Worm (Caenorhabditis elegans) whole organism, late embryonic: ENCODE data around the gene Y54G2A.12.

Experiments
- C38D4.7 ChIP-seq: fragments of 200-800 bp; sonication (Bioruptor generic); optimal IDR thresholded peaks from 2 replicates; lab custom pipeline; 2018; ENCODE audit warnings: mild to moderate bottlenecking, missing genetic modification characterization, moderate library complexity, missing compliant biosample characterization
- F13H6.1 ChIP-seq: sonication (generic microtip); optimal IDR thresholded peaks from 2 replicates; lab custom pipeline; 2016; ENCODE audit warnings: missing genetic modification characterization, missing compliant biosample characterization
- K02D7.2 ChIP-seq: sonication (generic microtip); optimal IDR thresholded peaks from 2 replicates; lab custom pipeline; 2017; ENCODE audit warnings: mild to moderate bottlenecking, missing genetic modification characterization, missing compliant biosample characterization
- K09A11.1 ChIP-seq: sonication (generic microtip); optimal IDR thresholded peaks from 2 replicates; lab custom pipeline; 2017; ENCODE audit warnings: antibody characterized with exemption, mild to moderate bottlenecking, missing genetic modification characterization, missing compliant biosample characterization; ENCODE audit not compliant: insufficient read depth
- T23F11.4 ChIP-seq: fragments of 200-800 bp; sonication (Bioruptor generic); optimal IDR thresholded peaks from 2 replicates; lab custom pipeline; 2018; ENCODE audit warnings: mild to moderate bottlenecking, missing genetic modification characterization, missing compliant biosample characterization
- Y22D7AL.16 ChIP-seq: sonication (generic microtip); optimal IDR thresholded peaks from 2 replicates; lab custom pipeline; 2016; ENCODE audit warnings: missing genetic modification characterization, missing compliant biosample characterization
- ahr-1 ChIP-seq: sonication (generic microtip); optimal IDR thresholded peaks from 2 replicates; lab custom pipeline; 2016; ENCODE audit warnings: missing genetic modification characterization, missing compliant biosample characterization
- ama-1 ChIP-seq: fragments of 150-350 bp; optimal IDR thresholded peaks from 2 replicates; lab custom pipeline; 2014
- ceh-14 ChIP-seq: sonication (generic microtip); optimal IDR thresholded peaks from 2 replicates; lab custom pipeline; 2016; ENCODE audit warnings: missing genotype, missing genetic modification characterization, missing compliant biosample characterization
- ceh-18 ChIP-seq: sonication (generic microtip); optimal IDR thresholded peaks from 2 replicates; lab custom pipeline; 2016; ENCODE audit warnings: missing genetic modification characterization, missing compliant biosample characterization
- ceh-22 ChIP-seq: sonication (generic microtip); optimal IDR thresholded peaks from 2 replicates; lab custom pipeline; 2017; ENCODE audit warnings: missing biosample characterization, missing genetic modification characterization
- ceh-31 ChIP-seq: sonication (generic microtip); optimal IDR thresholded peaks from 2 replicates; lab custom pipeline; 2016; ENCODE audit warnings: missing genetic modification characterization, missing compliant biosample characterization
- ceh-34 ChIP-seq: sonication (generic microtip); optimal IDR thresholded peaks from 2 replicates; lab custom pipeline; 2016; ENCODE audit warnings: mild to moderate bottlenecking, missing genetic modification characterization, missing compliant biosample characterization
- ceh-48 ChIP-seq: sonication (generic microtip); optimal IDR thresholded peaks from 2 replicates; lab custom pipeline; 2016; ENCODE audit warnings: missing genetic modification characterization, inconsistent platforms, missing compliant biosample characterization
- ceh-6 ChIP-seq: fragments of 200-800 bp; sonication (Bioruptor generic); optimal IDR thresholded peaks from 2 replicates; lab custom pipeline; 2018; ENCODE audit warnings: mild to moderate bottlenecking, missing genetic modification characterization, missing compliant biosample characterization
- che-1 ChIP-seq: sonication (generic microtip); optimal IDR thresholded peaks from 2 replicates; lab custom pipeline; 2016; ENCODE audit warnings: mild to moderate bottlenecking, missing genetic modification characterization, missing compliant biosample characterization
- dve-1 ChIP-seq: sonication (generic microtip); optimal IDR thresholded peaks from 2 replicates; lab custom pipeline; 2017; ENCODE audit warnings: antibody characterized with exemption, mild to moderate bottlenecking, missing genetic modification characterization, missing compliant biosample characterization
- elt-2 ChIP-seq: sonication (generic microtip); optimal IDR thresholded peaks from 2 replicates; lab custom pipeline; 2016; ENCODE audit warnings: missing genetic modification reagents, missing genetic modification characterization, missing compliant biosample characterization
- elt-4 ChIP-seq: sonication (generic microtip); optimal IDR thresholded peaks from 2 replicates; lab custom pipeline; 2016; ENCODE audit warnings: missing genetic modification characterization, missing compliant biosample characterization
- eyg-1 ChIP-seq: sonication (generic microtip); optimal IDR thresholded peaks from 2 replicates; lab custom pipeline; 2016; ENCODE audit warnings: missing genotype, missing genetic modification characterization, missing compliant biosample characterization
- fax-1 ChIP-seq: sonication (generic microtip); optimal IDR thresholded peaks from 2 replicates; lab custom pipeline; 2016; ENCODE audit warnings: missing genotype, missing genetic modification characterization, missing compliant biosample characterization
- fkh-10 ChIP-seq: fragments of 150-350 bp; optimal IDR thresholded peaks from 2 replicates; lab custom pipeline; 2014; ENCODE audit warnings: missing biosample characterization, missing genetic modification reagents, missing genetic modification characterization
- hlh-13 ChIP-seq: fragments of 200-800 bp; sonication (Bioruptor generic); optimal IDR thresholded peaks from 2 replicates; lab custom pipeline; 2018; ENCODE audit warnings: mild to moderate bottlenecking, missing genetic modification characterization, missing compliant biosample characterization
- hlh-30 ChIP-seq: sonication (generic microtip); optimal IDR thresholded peaks from 2 replicates; lab custom pipeline; 2017; ENCODE audit warnings: antibody characterized with exemption, missing genetic modification characterization, missing compliant biosample characterization; ENCODE audit not compliant: insufficient read depth
- lin-11 ChIP-seq: fragments of 200-800 bp; sonication (Bioruptor generic); optimal IDR thresholded peaks from 2 replicates; lab custom pipeline; 2018; ENCODE audit warnings: mild to moderate bottlenecking, missing genetic modification characterization, missing compliant biosample characterization
- madf-2 ChIP-seq: sonication (generic microtip); optimal IDR thresholded peaks from 2 replicates; lab custom pipeline; 2017; ENCODE audit warnings: missing genetic modification characterization, missing compliant biosample characterization
- mec-3 ChIP-seq: sonication (generic microtip); optimal IDR thresholded peaks from 2 replicates; lab custom pipeline; 2016; ENCODE audit warnings: borderline replicate concordance, missing genetic modification characterization, missing compliant biosample characterization
- nhr-232 ChIP-seq: sonication (generic microtip); optimal IDR thresholded peaks from 2 replicates; lab custom pipeline; 2016; ENCODE audit warnings: missing genetic modification characterization, missing compliant biosample characterization
- pag-3 ChIP-seq: sonication (generic microtip); optimal IDR thresholded peaks from 2 replicates; lab custom pipeline; 2016; ENCODE audit warnings: missing compliant biosample characterization, missing genetic modification characterization, borderline replicate concordance
- pat-9 ChIP-seq: fragments of 200-800 bp; sonication (Bioruptor generic); optimal IDR thresholded peaks from 2 replicates; lab custom pipeline; 2018; ENCODE audit warnings: mild to moderate bottlenecking, missing genetic modification characterization, moderate library complexity, missing compliant biosample characterization
- pax-1 ChIP-seq: fragments of 150-350 bp; optimal IDR thresholded peaks from 2 replicates; lab custom pipeline; 2014; ENCODE audit warnings: missing biosample characterization, missing genetic modification characterization
- pha-4 ChIP-seq: fragments of 150-350 bp; optimal IDR thresholded peaks from 2 replicates; lab custom pipeline; 2018; ENCODE audit warnings: missing biosample characterization, missing genetic modification reagents, missing genetic modification characterization
- ref-2 ChIP-seq: sonication (generic microtip); optimal IDR thresholded peaks from 2 replicates; lab custom pipeline; 2016; ENCODE audit warnings: missing genetic modification characterization, missing compliant biosample characterization
- rnt-1 ChIP-seq: sonication (generic microtip); optimal IDR thresholded peaks from 2 replicates; lab custom pipeline; 2016; ENCODE audit warnings: missing genetic modification characterization, missing compliant biosample characterization
- sdc-2 ChIP-seq: sonication (generic microtip); optimal IDR thresholded peaks from 2 replicates; lab custom pipeline; 2016; ENCODE audit warnings: missing genotype, missing genetic modification characterization, missing compliant biosample characterization
- sox-2 ChIP-seq: fragments of 200-800 bp; sonication (Bioruptor generic); IDR thresholded peaks from 2 replicates; pipeline ENCODE4 v1.3.6; 2022; ENCODE audit warnings: missing genetic modification reagents, missing genetic modification characterization, missing compliant biosample characterization
- sox-4 ChIP-seq: sonication (generic microtip); optimal IDR thresholded peaks from 2 replicates; lab custom pipeline; 2017; ENCODE audit warnings: mild to moderate bottlenecking, missing genetic modification characterization, inconsistent platforms, missing compliant biosample characterization
- tbx-2 ChIP-seq: sonication (generic microtip); optimal IDR thresholded peaks from 2 replicates; lab custom pipeline; 2016; ENCODE audit warnings: missing genetic modification characterization, missing compliant biosample characterization
- tbx-7 ChIP-seq: sonication (generic microtip); optimal IDR thresholded peaks from 2 replicates; lab custom pipeline; 2016; ENCODE audit warnings: missing genotype, missing genetic modification characterization, missing compliant biosample characterization
- ttx-3 ChIP-seq: sonication (generic microtip); optimal IDR thresholded peaks from 2 replicates; lab custom pipeline; 2016; ENCODE audit warnings: missing genetic modification reagents, missing genetic modification characterization, missing compliant biosample characterization
- unc-55 ChIP-seq: sonication (generic microtip); optimal IDR thresholded peaks from 2 replicates; lab custom pipeline; 2017; ENCODE audit warnings: missing biosample characterization, missing genetic modification reagents, missing genetic modification characterization
- ztf-16 ChIP-seq: sonication (generic microtip); optimal IDR thresholded peaks from 2 replicates; lab custom pipeline; 2017; ENCODE audit warnings: missing genetic modification characterization, missing compliant biosample characterization

Y54G2A.12 gene

DNA sequence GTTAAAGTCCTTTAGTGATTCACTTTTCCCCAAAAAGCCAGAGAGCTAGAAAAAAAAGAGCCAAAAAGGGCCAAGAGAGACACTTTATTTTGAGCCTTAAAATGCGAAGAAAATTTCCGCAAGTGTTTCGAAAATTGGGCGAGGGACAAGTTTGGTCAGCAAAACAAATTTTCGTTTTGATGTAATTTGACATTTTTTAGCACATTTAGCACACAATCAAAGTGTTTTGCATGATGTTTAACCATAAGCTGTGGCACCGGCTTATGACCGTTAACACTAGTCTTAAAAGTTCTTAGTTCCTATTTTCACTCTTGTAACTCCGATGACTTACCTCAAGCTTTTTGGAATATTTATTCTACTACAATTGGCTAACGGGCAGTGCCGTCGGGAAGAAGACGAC, 37.8 kb upstream of the Y54G2A.12 start, which contains the start of gene Y54G2A.37:
Y54G2A.37 (plus strand) TSS at position 301 of the 400 bp plus-strand sequence.
- TF ChIP-seq Y22D7AL.16 (no peak), elt-4 (tag; lab: Kevin White, UChicago) (no peak), ceh-18 (tag; lab: Kevin White, UChicago) (no peak), pag-3 (tag; lab: Kevin White, UChicago) (no peak), sox-2 (GFP tag; lab: Robert Waterston, UW) (no peak), lin-11 (no peak), pat-9 (no peak), ceh-48 (tag; lab: Kevin White, UChicago) (no peak)

DNA sequence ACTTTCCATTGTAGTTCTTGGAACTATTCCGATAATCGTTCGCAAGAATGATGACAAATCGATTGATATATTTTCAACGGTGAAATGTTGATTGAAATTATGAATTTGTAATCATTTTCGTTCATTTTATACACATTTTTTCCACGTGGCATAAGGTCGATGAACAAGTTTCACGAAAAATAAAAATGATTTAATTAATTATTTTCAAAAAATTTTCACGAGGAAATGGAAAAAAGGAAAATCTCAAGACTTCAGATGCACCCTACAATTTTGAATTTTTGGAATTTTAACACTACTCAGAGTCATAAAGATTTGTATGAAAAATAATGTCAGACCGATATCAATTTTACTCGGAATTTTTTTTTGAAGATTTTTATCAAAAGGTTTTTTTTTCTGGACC, 37.0 kb upstream of the Y54G2A.12 start, which contains the start of gene Y54G2A.13:
Y54G2A.13 (minus strand) TSS at position 101 of the 400 bp plus-strand sequence.
- TF ChIP-seq pax-1 (tag; lab: Kevin White, UChicago) (no peak), sox-4 (tag; lab: Kevin White, UChicago) (no peak), elt-4 (tag; lab: Kevin White, UChicago) (no peak), hlh-30 (tag; lab: Kevin White, UChicago) (no peak), mec-3 (no peak), ama-1 (lab: Kevin White, UChicago) (no peak), Y22D7AL.16 (no peak), hlh-13 (GFP tag; lab: Kevin White, UChicago) (no peak), pha-4 (tag; lab: Kevin White, UChicago) (no peak)

DNA sequence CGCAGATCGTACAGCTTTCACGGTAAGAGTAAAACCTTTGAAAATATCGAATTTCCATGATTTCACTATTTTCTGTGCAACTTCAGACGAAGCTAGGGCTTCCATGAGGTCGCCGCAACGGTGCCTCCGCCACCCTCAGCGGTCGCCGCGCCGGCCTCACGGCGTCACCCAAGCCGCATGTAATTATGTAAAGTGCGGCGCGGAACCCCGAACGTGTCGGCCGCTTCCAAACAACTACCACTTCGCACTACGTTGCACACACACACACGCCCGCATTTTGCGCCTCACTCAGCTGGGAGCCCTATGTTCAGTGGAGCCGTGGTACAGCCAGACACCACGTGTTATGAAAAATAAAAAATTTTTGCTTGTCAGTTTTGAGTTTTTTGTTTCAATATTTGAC, 34.4 kb upstream of the Y54G2A.12 start:
- TF ChIP-seq fax-1: no peak
- no peak for TF ChIP-seq ahr-1
- TF ChIP-seq eyg-1: no peak
- TF ChIP-seq F13H6.1 (tag; lab: Kevin White, UChicago): no peak
- TF ChIP-seq K02D7.2 (tag; lab: Kevin White, UChicago): no peak
- no peak for TF ChIP-seq hlh-13 (GFP tag; lab: Kevin White, UChicago)
- no peak for TF ChIP-seq pax-1 (tag; lab: Kevin White, UChicago)
- no peak for TF ChIP-seq fkh-10
- no peak for TF ChIP-seq pag-3 (tag; lab: Kevin White, UChicago)
- no peak for TF ChIP-seq ceh-6 (GFP tag; lab: Kevin White, UChicago)

DNA sequence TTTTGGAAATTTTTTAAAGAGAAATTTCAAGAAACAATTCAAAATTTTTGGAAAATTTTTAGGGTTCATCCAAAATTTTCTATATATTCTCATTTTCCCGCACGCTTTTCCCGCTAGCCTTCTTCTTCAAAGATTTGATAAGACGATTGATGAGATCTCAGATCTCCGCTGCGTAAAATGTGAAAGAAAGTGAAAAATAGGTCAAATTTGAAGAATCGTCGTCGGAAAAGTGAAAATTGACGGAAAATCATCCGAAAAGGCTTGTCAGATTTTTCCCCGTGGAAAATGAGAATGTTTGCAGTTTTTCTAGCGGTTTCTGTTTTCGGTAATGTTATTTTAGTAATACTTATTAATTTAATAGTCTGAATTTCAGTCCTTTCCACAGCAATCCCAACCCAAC, 26.6 kb upstream of the Y54G2A.12 start, which contains the start of gene Y54G2A.76:
Y54G2A.76 (plus strand) TSS at position 203 of the 400 bp plus-strand sequence.
- no peak for TF ChIP-seq pat-9

DNA sequence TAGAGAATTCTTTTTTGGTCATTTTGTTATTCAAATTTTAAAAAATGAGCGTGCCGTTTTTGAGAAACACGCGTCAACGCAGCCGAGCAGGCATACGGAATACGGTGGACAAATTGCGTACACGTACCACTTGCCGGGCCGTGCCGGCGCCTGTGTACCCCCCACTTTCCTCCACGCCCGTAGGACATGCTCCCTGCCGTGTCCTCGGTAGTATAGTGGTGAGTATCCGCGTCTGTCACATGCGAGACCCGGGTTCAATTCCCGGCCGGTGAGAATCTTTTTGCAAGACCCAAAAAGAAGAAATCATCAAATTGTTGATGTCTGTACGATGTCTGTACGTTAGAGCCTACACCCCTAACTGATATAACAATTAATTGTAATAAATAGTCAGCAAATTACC, 25.5 kb upstream of the Y54G2A.12 start:
- no peak for TF ChIP-seq ceh-22 (tag; lab: Kevin White, UChicago)
- TF ChIP-seq ceh-34 (tag; lab: Kevin White, UChicago): no peak

DNA sequence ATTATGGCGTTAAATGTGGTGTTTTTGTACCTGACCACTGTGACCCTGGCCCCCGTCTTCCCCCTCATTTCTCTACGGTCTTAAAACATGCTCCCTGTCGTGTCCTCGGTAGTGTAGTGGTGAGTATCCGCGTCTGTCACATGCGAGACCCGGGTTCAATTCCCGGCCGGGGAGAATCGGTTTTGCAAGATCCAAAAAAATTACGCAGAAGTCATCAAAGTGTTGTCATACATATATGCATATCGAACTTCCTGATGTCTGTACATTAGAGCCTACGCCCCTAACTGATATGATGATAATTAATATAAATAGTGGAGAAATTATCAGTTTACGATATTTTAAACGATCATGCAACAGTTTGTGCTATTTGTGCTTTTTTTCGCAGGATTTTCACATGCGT, 22.9 kb upstream of the Y54G2A.12 start, which contains the start of gene Y54G2A.45:
Y54G2A.45 (plus strand) TSS at position 333 of the 400 bp plus-strand sequence.
- TF ChIP-seq Y22D7AL.16 (peak; percentile 49), T23F11.4 (GFP tag; lab: Kevin White, UChicago) (peak; percentile 17), pat-9 (peak; percentile 39), sdc-2 (tag; lab: Kevin White, UChicago) (peak; percentile 66), ahr-1 (peak; percentile 10), madf-2 (tag; lab: Kevin White, UChicago) (peak; percentile 6), nhr-232 (tag; lab: Kevin White, UChicago) (peak; percentile 47), che-1 (tag; lab: Kevin White, UChicago) (peak; percentile 31), tbx-2 (tag; lab: Kevin White, UChicago) (peak; percentile 44), ceh-31 (tag; lab: Kevin White, UChicago) (no peak), tbx-7 (peak; percentile 26), unc-55 (GFP tag; lab: Kevin White, UChicago) (no peak), ceh-6 (GFP tag; lab: Kevin White, UChicago) (peak; percentile 23), ztf-16 (tag; lab: Kevin White, UChicago) (peak; percentile 43), ttx-3 (tag; lab: Kevin White, UChicago) (peak; percentile 37), ceh-34 (tag; lab: Kevin White, UChicago) (peak; percentile 6), elt-2 (tag; lab: Kevin White, UChicago) (peak; percentile 88), rnt-1 (tag; lab: Kevin White, UChicago) (no peak), ref-2 (tag; lab: Kevin White, UChicago) (peak; percentile 46), ceh-22 (tag; lab: Kevin White, UChicago) (no peak), dve-1 (tag; lab: Kevin White, UChicago) (peak; percentile 75), K09A11.1 (tag; lab: Kevin White, UChicago) (peak; percentile 5), elt-4 (tag; lab: Kevin White, UChicago) (no peak), C38D4.7 (GFP tag; lab: Kevin White, UChicago) (peak; percentile 41), sox-4 (tag; lab: Kevin White, UChicago) (peak; percentile 22), fkh-10 (no peak), ceh-14 (tag; lab: Kevin White, UChicago) (no peak)
